Fruit fly (Drosophila melanogaster): ENCODE measurements around the gene CG6144.
A peak's percentile ranks its signal among the peaks of the same experiment; 100 is the strongest.

Gene CG6144

dm6 chr2L:10468388-10468787, 20.1 kb upstream of the CG6144 start (continued):
- TF ChIP-seq ase (GFP tag; IDR thresholded peaks at IDR 0.05) (peak; percentile 58; the same call in 1 of the 3 replicates), B-H1 (GFP tag; IDR thresholded peaks at IDR 0.05) (peak; percentile 35; the same call in 2 of the 3 replicates), Hsf (GFP tag; optimal IDR thresholded peaks at IDR 0.05) (no peak), lmd (GFP tag; IDR thresholded peaks at IDR 0.05) (peak; percentile 71; the same call in 1 of the 2 replicates), tio (GFP tag; optimal IDR thresholded peaks at IDR 0.05) (no peak), CG7271 (tag; optimal IDR thresholded peaks at IDR 0.05) (no peak), CG16813 (GFP tag; IDR thresholded peaks at IDR 0.05; ENCODE audit: partially characterized antibody) (no peak), sisA (GFP tag; IDR thresholded peaks at IDR 0.05) (peak; percentile 56), p53 (GFP tag; optimal IDR thresholded peaks at IDR 0.05) (no peak), CTCF (GFP tag; optimal IDR thresholded peaks at IDR 0.05) (no peak), CHES-1-like (GFP tag; optimal IDR thresholded peaks at IDR 0.05) (no peak), Neu2 (GFP tag; optimal IDR thresholded peaks at IDR 0.05; ENCODE audit: borderline replicate concordance) (no peak), en (GFP tag; optimal IDR thresholded peaks at IDR 0.05) (no peak), CG31224 (GFP tag; IDR thresholded peaks at IDR 0.05) (peak; percentile 44; the same call in 1 of the 2 replicates), CG13123 (GFP tag; optimal IDR thresholded peaks at IDR 0.05) (no peak), CG10543 (GFP tag; optimal IDR thresholded peaks at IDR 0.05) (peak; percentile 54), sc (optimal IDR thresholded peaks at IDR 0.05) (no peak), sc (GFP tag; optimal IDR thresholded peaks at IDR 0.05) (peak; percentile 33), Atf3 (GFP tag; optimal IDR thresholded peaks at IDR 0.05) (no peak), CG14441 (GFP tag; IDR thresholded peaks at IDR 0.05) (peak; percentile 73), CG4424 (GFP tag; optimal IDR thresholded peaks at IDR 0.05) (peak; percentile 27), hth (optimal IDR thresholded peaks at IDR 0.05) (no peak), CG4707 (GFP tag; optimal IDR thresholded peaks at IDR 0.05) (no peak), CG17612 (GFP tag; IDR thresholded peaks at IDR 0.05) (peak; percentile 43; the same call in 1 of the 2 replicates), bsh (GFP tag; optimal IDR thresholded peaks at IDR 0.05) (peak in 1 of 2 experiments; percentile 68), lola (GFP tag; optimal IDR thresholded peaks at IDR 0.05) (no peak), Dbx (GFP tag; IDR thresholded peaks at IDR 0.05) (0 out of 3 replicates have a peak, but pooled peaks have one; percentile 26), ci (GFP tag; IDR thresholded peaks at IDR 0.05) (peak; percentile 75; the same call in 2 of the 3 replicates), Meics (GFP tag; optimal IDR thresholded peaks at IDR 0.05) (peak; percentile 62), CG13287 (GFP tag; IDR thresholded peaks at IDR 0.05; ENCODE audit: partially characterized antibody) (no peak), sim (GFP tag; IDR thresholded peaks at IDR 0.05) (no peak), btn (GFP tag; optimal IDR thresholded peaks at IDR 0.05) (no peak), dmrt99B (tag; optimal IDR thresholded peaks at IDR 0.05) (peak; percentile 70), Ets97D (GFP tag; optimal IDR thresholded peaks at IDR 0.05) (peak; percentile 1), sqz (GFP tag; optimal IDR thresholded peaks at IDR 0.05) (peak; percentile 1), CG9797 (GFP tag; optimal IDR thresholded peaks at IDR 0.05) (no peak), CG17359 (tag; optimal IDR thresholded peaks at IDR 0.05) (peak; percentile 67), danr (GFP tag; IDR thresholded peaks at IDR 0.05) (no peak), CG4360 (GFP tag; IDR thresholded peaks at IDR 0.05) (no peak), CG17385 (GFP tag; optimal IDR thresholded peaks at IDR 0.05) (peak; percentile 48), NFAT (GFP tag; IDR thresholded peaks at IDR 0.05) (peak; percentile 78), CG14050 (GFP tag; IDR thresholded peaks at IDR 0.05) (peak; percentile 45; the same call in 1 of the 3 replicates), fd3F (GFP tag; optimal IDR thresholded peaks at IDR 0.05) (peak; percentile 33), NC2β (GFP tag; optimal IDR thresholded peaks at IDR 0.05) (no peak), CG5953 (GFP tag; IDR thresholded peaks at IDR 0.05) (no peak), Dp (GFP tag; optimal IDR thresholded peaks at IDR 0.05) (no peak), wor (GFP tag; IDR thresholded peaks at IDR 0.05) (no peak), CG13296 (GFP tag; optimal IDR thresholded peaks at IDR 0.05) (peak; percentile 52), ato (GFP tag; IDR thresholded peaks at IDR 0.05; ENCODE audit: partially characterized antibody) (no peak), CG18599 (GFP tag; optimal IDR thresholded peaks at IDR 0.05) (peak; percentile 47), CG11085 (GFP tag; IDR thresholded peaks at IDR 0.05) (no peak; the same call in 1 of the 2 replicates), crp (GFP tag; optimal IDR thresholded peaks at IDR 0.05) (no peak)

Data from whole organism, embryonic.